Fruit fly (Drosophila melanogaster) whole organism, embryonic: Measurements from ENCODE around the gene CG1607.

Experiments
- CG10267 ChIP-seq: fragments of 200-800 bp; sonication (Bioruptor generic); optimal IDR thresholded peaks from 2 replicates; lab custom pipeline; 2018; ENCODE audit warnings: missing biosample characterization, mild to moderate bottlenecking, missing genetic modification characterization, moderate library complexity
- CG11085 ChIP-seq: fragments of 200-800 bp; sonication (Bioruptor generic); IDR thresholded peaks from 2 replicates; pipeline ENCODE4 v1.3.6; 2022; ENCODE audit warnings: missing biosample characterization, missing genetic modification characterization
- CG15269 ChIP-seq: fragments of 200-800 bp; sonication (Bioruptor generic); optimal IDR thresholded peaks from 2 replicates; lab custom pipeline; 2018; ENCODE audit warnings: missing biosample characterization, mild to moderate bottlenecking, missing genetic modification characterization, moderate library complexity
- CG15479 ChIP-seq: fragments of 200-800 bp; sonication (Bioruptor generic); optimal IDR thresholded peaks from 3 replicates; lab custom pipeline; 2019; ENCODE audit warnings: missing biosample characterization, mild to moderate bottlenecking, missing genetic modification characterization, moderate library complexity
- CG1647 ChIP-seq: fragments of 200-800 bp; sonication (Bioruptor generic); optimal IDR thresholded peaks from 3 replicates; lab custom pipeline; 2016; ENCODE audit warnings: missing biosample characterization, missing genetic modification characterization
- CG16813 ChIP-seq: fragments of 200-800 bp; sonication (Bioruptor generic); IDR thresholded peaks from 3 replicates; pipeline ENCODE4 v1.3.6; 2022; ENCODE audit warnings: missing biosample characterization, missing genetic modification characterization; ENCODE audit not compliant: partially characterized antibody
- CG17385 ChIP-seq: fragments of 200-800 bp; sonication (Bioruptor generic); optimal IDR thresholded peaks from 3 replicates; lab custom pipeline; 2018; ENCODE audit warnings: missing biosample characterization, mild to moderate bottlenecking, missing genetic modification characterization
- CG30020 ChIP-seq: fragments of 200-800 bp; optimal IDR thresholded peaks from 2 replicates; lab custom pipeline; 2019; ENCODE audit warnings: missing biosample characterization, mild to moderate bottlenecking, missing genetic modification characterization, moderate library complexity
- CG31388 ChIP-seq: fragments of 200-800 bp; sonication (Bioruptor generic); optimal IDR thresholded peaks from 2 replicates; lab custom pipeline; 2016; ENCODE audit warnings: missing biosample characterization, missing genetic modification characterization
- CG31441 ChIP-seq: fragments of 200-800 bp; sonication (Bioruptor generic); IDR thresholded peaks from 2 replicates; pipeline ENCODE4 v1.3.6; 2022; ENCODE audit warnings: missing biosample characterization, missing genetic modification characterization
- CG3838 ChIP-seq: fragments of 200-800 bp; sonication (Bioruptor generic); optimal IDR thresholded peaks from 3 replicates; lab custom pipeline; 2016; ENCODE audit warnings: missing biosample characterization, missing genetic modification characterization
- CG4328 ChIP-seq: fragments of 200-800 bp; sonication (Bioruptor generic); optimal IDR thresholded peaks from 3 replicates; lab custom pipeline; 2017; ENCODE audit warnings: missing biosample characterization, missing genetic modification reagents, missing genetic modification characterization
- CG4730 ChIP-seq: fragments of 200-800 bp; sonication (Bioruptor generic); IDR thresholded peaks from 2 replicates; pipeline ENCODE4 v1.3.6; 2022; ENCODE audit warnings: missing biosample characterization, missing genetic modification characterization
- CG6813 ChIP-seq: fragments of 200-800 bp; sonication (Bioruptor generic); optimal IDR thresholded peaks from 2 replicates; lab custom pipeline; 2017; ENCODE audit warnings: missing biosample characterization, missing genetic modification characterization, mild to moderate bottlenecking, moderate library complexity, missing genetic modification reagents
- CG8281 ChIP-seq: fragments of 200-800 bp; sonication (Bioruptor generic); optimal IDR thresholded peaks from 2 replicates; lab custom pipeline; 2018; ENCODE audit warnings: missing biosample characterization, mild to moderate bottlenecking, missing genetic modification characterization, moderate library complexity
- CG8359 ChIP-seq: fragments of 200-800 bp; sonication (Bioruptor generic); optimal IDR thresholded peaks from 2 replicates; lab custom pipeline; 2017; ENCODE audit warnings: missing biosample characterization, mild to moderate bottlenecking, missing genetic modification characterization, borderline replicate concordance
- Deaf1 ChIP-seq: fragments of 200-800 bp; optimal IDR thresholded peaks from 3 replicates; lab custom pipeline; 2019; ENCODE audit warnings: missing biosample characterization, mild to moderate bottlenecking, missing genetic modification characterization, moderate library complexity
- Drgx ChIP-seq: fragments of 200-800 bp; sonication (Bioruptor generic); IDR thresholded peaks from 2 replicates; pipeline ENCODE4 v1.3.6; 2022; ENCODE audit warnings: missing biosample characterization, missing genetic modification characterization
- Ets65A ChIP-seq: fragments of 200-800 bp; sonication (Bioruptor generic); peaks from one replicate; lab custom pipeline; 2016; ENCODE audit warnings: missing biosample characterization, missing genetic modification characterization
- Hmx ChIP-seq: fragments of 200-800 bp; sonication (Bioruptor generic); optimal IDR thresholded peaks from 2 replicates; lab custom pipeline; 2016; ENCODE audit warnings: missing biosample characterization, missing genetic modification characterization
- Lim3 ChIP-seq: fragments of 200-800 bp; sonication (Bioruptor generic); IDR thresholded peaks from 2 replicates; pipeline ENCODE4 v1.3.6; 2022; ENCODE audit warnings: missing biosample characterization, missing genetic modification characterization
- Meics ChIP-seq: fragments of 200-800 bp; sonication (Bioruptor generic); optimal IDR thresholded peaks from 2 replicates; lab custom pipeline; 2017; ENCODE audit warnings: missing biosample characterization, mild to moderate bottlenecking, missing genetic modification characterization
- Mrtf ChIP-seq: fragments of 200-800 bp; sonication (Bioruptor generic); IDR thresholded peaks from 3 replicates; pipeline ENCODE4 v1.3.6; 2022; ENCODE audit warnings: missing biosample characterization, missing genetic modification characterization
- NC2α ChIP-seq: fragments of 200-800 bp; sonication (Bioruptor generic); optimal IDR thresholded peaks from 2 replicates; lab custom pipeline; 2016; ENCODE audit warnings: missing biosample characterization, missing genetic modification characterization
- Opbp ChIP-seq: fragments of 200-800 bp; sonication (Bioruptor generic); IDR thresholded peaks from 3 replicates; pipeline ENCODE4 v1.3.6; 2022; ENCODE audit warnings: missing biosample characterization, missing genetic modification characterization; ENCODE audit not compliant: partially characterized antibody
- PHDP ChIP-seq: fragments of 200-800 bp; sonication (Bioruptor generic); optimal IDR thresholded peaks from 3 replicates; lab custom pipeline; 2018; ENCODE audit warnings: missing biosample characterization, mild to moderate bottlenecking, missing genetic modification characterization, moderate library complexity
- TFAM ChIP-seq: fragments of 200-800 bp; sonication (Bioruptor generic); optimal IDR thresholded peaks from 2 replicates; lab custom pipeline; 2017; ENCODE audit warnings: missing biosample characterization, missing genetic modification characterization, inconsistent platforms
- Usf ChIP-seq: fragments of 200-800 bp; sonication (Bioruptor generic); optimal IDR thresholded peaks from 2 replicates; lab custom pipeline; 2017; ENCODE audit warnings: missing genotype, missing biosample characterization, missing genetic modification characterization
- bab2 ChIP-seq: fragments of 200-800 bp; sonication (Bioruptor generic); optimal IDR thresholded peaks from 2 replicates; lab custom pipeline; 2016; ENCODE audit warnings: missing biosample characterization, missing genetic modification characterization
- bsh ChIP-seq, 2 experiments: fragments of 200-800 bp; sonication (Bioruptor generic); optimal IDR thresholded peaks; 2 replicates each; lab custom pipeline; 2017 to 2018; ENCODE audit warnings: mild to moderate bottlenecking in 2 of 2, missing biosample characterization in 2 of 2, missing genetic modification characterization in 2 of 2, moderate library complexity in 1 of 2
- dimm ChIP-seq: fragments of 200-800 bp; sonication (Bioruptor generic); IDR thresholded peaks from 2 replicates; pipeline ENCODE4 v1.3.6; 2022; ENCODE audit warnings: missing biosample characterization, missing genetic modification characterization
- eve ChIP-seq, 2 experiments: fragments of >200 bp; optimal IDR thresholded peaks; 2 replicates each; lab custom pipeline; 2017; ENCODE audit warnings: missing biosample characterization in 2 of 2, missing genetic modification characterization in 2 of 2
- fd102C ChIP-seq: fragments of 200-800 bp; sonication (Bioruptor generic); optimal IDR thresholded peaks from 2 replicates; lab custom pipeline; 2018; ENCODE audit warnings: missing biosample characterization, mild to moderate bottlenecking, missing genetic modification characterization, moderate library complexity
- ftz-f1 ChIP-seq: fragments of 200-800 bp; sonication (Bioruptor generic); optimal IDR thresholded peaks from 2 replicates; lab custom pipeline; 2016; ENCODE audit warnings: missing biosample characterization, missing genetic modification characterization
- ind ChIP-seq: fragments of 200-800 bp; sonication (Bioruptor generic); optimal IDR thresholded peaks from 3 replicates; lab custom pipeline; 2016; ENCODE audit warnings: missing biosample characterization, missing genetic modification characterization
- knrl ChIP-seq: fragments of 200-800 bp; sonication (Bioruptor generic); IDR thresholded peaks from 3 replicates; pipeline ENCODE4 v1.3.6; 2022; ENCODE audit warnings: missing biosample characterization, missing genetic modification characterization; ENCODE audit not compliant: partially characterized antibody
- onecut ChIP-seq: fragments of 200-800 bp; sonication (Bioruptor generic); IDR thresholded peaks from 2 replicates; pipeline ENCODE4 v1.3.6; 2022; ENCODE audit warnings: missing biosample characterization, missing genetic modification characterization
- org-1 ChIP-seq: fragments of 200-800 bp; sonication (Bioruptor generic); optimal IDR thresholded peaks from 2 replicates; lab custom pipeline; 2017; ENCODE audit warnings: missing biosample characterization, missing genetic modification characterization
- pan ChIP-seq, 4 experiments: fragments of >200 bp in 3 of 4; fragments of 200-800 bp in 1 of 4; sonication (Bioruptor generic) in 1 of 4; optimal IDR thresholded peaks in 3 of 4; IDR thresholded peaks in 1 of 4; 2 replicates each; pipeline versions ENCODE4 v1.3.6 to Lab custom; 2017 to 2022; ENCODE audit warnings: missing biosample characterization in 2 of 4, missing genetic modification characterization in 2 of 4, mixed read lengths in 1 of 4
- peb ChIP-seq: fragments of 200-800 bp; sonication (Bioruptor generic); IDR thresholded peaks from 2 replicates; pipeline ENCODE4 v1.3.6; 2022; ENCODE audit warnings: missing biosample characterization, missing genetic modification characterization
- pzg ChIP-seq: fragments of 200-800 bp; sonication (Bioruptor generic); optimal IDR thresholded peaks from 3 replicates; lab custom pipeline; 2018; ENCODE audit warnings: missing biosample characterization, mild to moderate bottlenecking, missing genetic modification characterization, moderate library complexity
- sc ChIP-seq, 3 experiments: fragments of >200 bp in 2 of 3; fragments of 200-800 bp in 1 of 3; sonication (Bioruptor generic) in 1 of 3; optimal IDR thresholded peaks; 2 replicates in 2 of 3; 3 replicates in 1 of 3; lab custom pipeline; 2017; ENCODE audit warnings: mild to moderate bottlenecking in 1 of 3, missing biosample characterization in 1 of 3, missing genetic modification characterization in 1 of 3, missing genetic modification reagents in 1 of 3
- so ChIP-seq: fragments of 200-800 bp; sonication (Bioruptor generic); IDR thresholded peaks from 3 replicates; pipeline ENCODE4 v1.3.6; 2022; ENCODE audit warnings: missing biosample characterization, missing genetic modification characterization
- sr ChIP-seq: fragments of 200-800 bp; sonication (Bioruptor generic); IDR thresholded peaks from 3 replicates; pipeline ENCODE4 v1.3.6; 2022; ENCODE audit warnings: missing biosample characterization, missing genetic modification characterization
- tap ChIP-seq: fragments of 200-800 bp; optimal IDR thresholded peaks from 3 replicates; lab custom pipeline; 2019; ENCODE audit warnings: missing biosample characterization, mild to moderate bottlenecking, missing genetic modification characterization, moderate library complexity
- tio ChIP-seq: fragments of 200-800 bp; sonication (Bioruptor generic); optimal IDR thresholded peaks from 2 replicates; lab custom pipeline; 2017; ENCODE audit warnings: missing biosample characterization, missing genetic modification characterization, inconsistent platforms
- zen ChIP-seq: fragments of 200-800 bp; sonication (Bioruptor generic); optimal IDR thresholded peaks from 3 replicates; lab custom pipeline; 2018; ENCODE audit warnings: missing biosample characterization, mild to moderate bottlenecking, missing genetic modification characterization, moderate library complexity

The CG1607 gene

DNA sequence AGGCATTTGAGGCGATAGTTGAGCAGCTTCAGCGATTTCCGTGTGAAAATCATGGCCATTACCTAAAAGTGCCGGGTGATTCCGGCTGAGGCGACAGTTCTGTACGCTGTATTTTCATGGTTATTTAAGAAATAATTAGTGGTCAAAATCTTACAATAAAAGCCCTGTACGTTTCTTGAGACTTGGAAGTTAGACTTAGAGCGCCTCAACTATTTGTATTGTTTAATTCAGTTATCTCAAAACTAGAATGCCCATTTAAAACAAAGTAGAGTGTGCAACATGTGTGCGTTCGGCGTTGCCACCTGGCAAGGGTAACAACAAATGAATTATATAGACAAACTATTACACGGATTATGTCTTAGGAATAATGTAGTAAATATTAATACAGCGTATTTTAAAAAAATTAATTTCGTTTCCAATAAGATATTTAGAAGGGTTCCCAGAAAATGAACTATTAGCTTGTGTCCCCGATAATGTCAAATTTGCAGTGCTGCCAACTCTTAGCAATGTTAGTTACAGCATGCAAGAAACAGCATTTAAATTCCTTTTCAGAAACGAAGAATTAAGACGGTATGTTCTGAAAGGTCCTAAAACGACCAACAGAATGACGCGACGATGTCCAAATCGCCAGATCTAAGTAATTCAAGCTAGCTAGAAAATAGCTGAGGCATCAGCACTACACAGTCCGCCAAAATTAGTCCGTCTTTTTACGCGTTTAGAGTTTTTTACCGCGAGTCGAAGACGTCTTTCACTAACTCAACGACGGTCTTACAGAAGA lies 22.8 kb downstream of the CG1607 start, which contains the start of gene Gprk2 (continued):
- peak; percentile 99 for TF ChIP-seq zen (tag; lab: Kevin White, UChicago)
- TF ChIP-seq onecut: peak; percentile 99
- peak; percentile 99 for TF ChIP-seq Lim3
- peak; percentile 100 for TF ChIP-seq tap (tag; lab: Kevin White, UChicago)
- TF ChIP-seq eve (GFP tag; optimal IDR thresholded peaks at IDR 0.05; lab: Kevin White, UChicago): no peak
- peak; percentile 100 for TF ChIP-seq ind (GFP tag; lab: Kevin White, UChicago)
- peak; percentile 100 for TF ChIP-seq peb
- peak; percentile 99 for TF ChIP-seq CG31441 (GFP tag; lab: Robert Waterston, UW)
- peak; percentile 99 for TF ChIP-seq CG3838 (GFP tag; lab: Kevin White, UChicago)
- no peak for TF ChIP-seq sc (optimal IDR thresholded peaks at IDR 0.05; lab: Kevin White, UChicago)
- TF ChIP-seq sc (GFP tag; optimal IDR thresholded peaks at IDR 0.05; lab: Kevin White, UChicago): peak; percentile 100
- TF ChIP-seq ftz-f1 (GFP tag; lab: Kevin White, UChicago): peak; percentile 99
- peak; percentile 100 for TF ChIP-seq Meics (GFP tag; lab: Kevin White, UChicago)
- TF ChIP-seq tio (GFP tag; lab: Kevin White, UChicago): peak; percentile 99
- TF ChIP-seq Deaf1 (tag; lab: Kevin White, UChicago): peak; percentile 92
- no peak; the same call in 2 of the 3 replicates for TF ChIP-seq knrl
- TF ChIP-seq CG15269 (tag; lab: Kevin White, UChicago): peak; percentile 100
- TF ChIP-seq Mrtf: peak; percentile 100
- no peak; the same call in 2 of the 3 replicates for TF ChIP-seq Opbp (GFP tag; lab: Robert Waterston, UW)
- peak; percentile 99 for TF ChIP-seq CG10267
- TF ChIP-seq bab2 (GFP tag; lab: Kevin White, UChicago): peak; percentile 100
- peak; percentile 100 for TF ChIP-seq CG1647 (GFP tag; lab: Kevin White, UChicago)
- TF ChIP-seq PHDP (tag; lab: Kevin White, UChicago): peak; percentile 100
- TF ChIP-seq Usf (GFP tag; lab: Kevin White, UChicago): peak; percentile 99
- TF ChIP-seq CG8359 (GFP tag; lab: Kevin White, UChicago): peak; percentile 96
- TF ChIP-seq CG15479 (GFP tag; lab: Kevin White, UChicago): peak; percentile 35
- TF ChIP-seq bsh (GFP tag; optimal IDR thresholded peaks at IDR 0.05; lab: Kevin White, UChicago): peak; percentile 100
- TF ChIP-seq dimm (GFP tag; lab: Robert Waterston, UW): peak; percentile 100
- peak; percentile 95 for TF ChIP-seq fd102C (GFP tag; lab: Kevin White, UChicago)
- TF ChIP-seq TFAM (GFP tag; lab: Kevin White, UChicago): peak; percentile 97
- TF ChIP-seq CG11085 (GFP tag; lab: Robert Waterston, UW): peak; percentile 100
- TF ChIP-seq CG31388 (GFP tag; lab: Kevin White, UChicago): peak; percentile 100
- TF ChIP-seq CG8281 (tag; lab: Kevin White, UChicago): peak; percentile 96
- no peak for TF ChIP-seq CG16813 (GFP tag; lab: Robert Waterston, UW)
- TF ChIP-seq pan (optimal IDR thresholded peaks at IDR 0.05; lab: Kevin White, UChicago): no peak
- TF ChIP-seq pan (GFP tag; optimal IDR thresholded peaks at IDR 0.05 in 1 of 2, IDR thresholded peaks at IDR 0.05 in 1 of 2): peak in 1 of 2 experiments; percentile 100
- TF ChIP-seq CG4730: peak; percentile 100
- TF ChIP-seq Drgx: peak; percentile 100
- TF ChIP-seq CG6813 (GFP tag; lab: Kevin White, UChicago): peak; percentile 100
- TF ChIP-seq pzg (GFP tag; lab: Kevin White, UChicago): peak; percentile 70
- TF ChIP-seq CG30020: peak; percentile 90
- peak; percentile 100 for TF ChIP-seq so (GFP tag; lab: Robert Waterston, UW)
- TF ChIP-seq sr (GFP tag; lab: Robert Waterston, UW): peak; percentile 100
- TF ChIP-seq NC2α: peak; percentile 100
- peak; percentile 100 for TF ChIP-seq CG17385
- peak; percentile 98 for TF ChIP-seq Hmx (GFP tag; lab: Kevin White, UChicago)
- peak; percentile 100 for TF ChIP-seq org-1 (GFP tag; lab: Kevin White, UChicago)
- peak; percentile 80 for TF ChIP-seq CG4328 (GFP tag; lab: Kevin White, UChicago)
- TF ChIP-seq Ets65A: peak; percentile 100
